Worm (Caenorhabditis elegans) whole organism, L1 larva: ENCODE data around the gene C04H5.7.

Experiments
- Y116A8C.19 ChIP-seq: sonication (generic microtip); optimal IDR thresholded peaks from 2 replicates; lab custom pipeline; 2016; ENCODE audit warnings: missing compliant biosample characterization, missing genetic modification characterization, borderline replicate concordance
- aha-1 ChIP-seq: fragments of 150-350 bp; optimal IDR thresholded peaks from 2 replicates; lab custom pipeline; 2014; ENCODE audit warnings: missing biosample characterization, missing genetic modification characterization
- alr-1 ChIP-seq: fragments of 200-800 bp; sonication (Bioruptor generic); optimal IDR thresholded peaks from 2 replicates; lab custom pipeline; 2018; ENCODE audit warnings: borderline replicate concordance, mild to moderate bottlenecking, missing genetic modification characterization, missing compliant biosample characterization
- ama-1 ChIP-seq: fragments of 150-350 bp; optimal IDR thresholded peaks from 2 replicates; lab custom pipeline; 2014
- blmp-1 ChIP-seq: fragments of 150-350 bp; optimal IDR thresholded peaks from 2 replicates; lab custom pipeline; 2014; ENCODE audit warnings: missing biosample characterization, missing genetic modification characterization
- ceh-82 ChIP-seq, 3 experiments: fragments of 150-350 bp in 1 of 3; sonication (generic microtip) in 2 of 3; optimal IDR thresholded peaks; 2 replicates each; lab custom pipeline; 2014 to 2017; ENCODE audit warnings: missing biosample characterization in 3 of 3, missing genetic modification characterization in 3 of 3
- ces-1 ChIP-seq: fragments of 150-350 bp; optimal IDR thresholded peaks from 2 replicates; lab custom pipeline; 2014; ENCODE audit warnings: missing biosample characterization, missing genetic modification reagents, missing genetic modification characterization
- dsc-1 ChIP-seq: sonication (generic microtip); optimal IDR thresholded peaks from 2 replicates; lab custom pipeline; 2016; ENCODE audit warnings: mild to moderate bottlenecking, missing genetic modification characterization, missing compliant biosample characterization
- efl-1 ChIP-seq, 4 experiments: fragments of 150-350 bp; optimal IDR thresholded peaks in 3 of 4; peaks in 1 of 4; 1 replicate in 1 of 4; 2 replicates in 3 of 4; lab custom pipeline; 2014; ENCODE audit warnings: missing biosample characterization in 2 of 4, missing genetic modification characterization in 2 of 4, missing genetic modification reagents in 2 of 4
- efl-3 ChIP-seq: fragments of 200-800 bp; sonication (Bioruptor generic); optimal IDR thresholded peaks from 2 replicates; lab custom pipeline; 2018; ENCODE audit warnings: mild to moderate bottlenecking, missing genetic modification characterization, missing compliant biosample characterization
- egl-13 ChIP-seq: sonication (generic microtip); optimal IDR thresholded peaks from 2 replicates; lab custom pipeline; 2016; ENCODE audit warnings: missing genotype, missing genetic modification reagents, missing genetic modification characterization, missing compliant biosample characterization
- ets-5 ChIP-seq: fragments of 200-800 bp; sonication (Bioruptor generic); IDR thresholded peaks from 2 replicates; pipeline ENCODE4 v1.3.6; 2022; ENCODE audit warnings: missing genetic modification characterization, missing compliant biosample characterization
- fos-1 ChIP-seq: fragments of 150-350 bp; optimal IDR thresholded peaks from 2 replicates; lab custom pipeline; 2014; ENCODE audit warnings: missing biosample characterization, missing genetic modification characterization
- grh-1 ChIP-seq: fragments of 200-800 bp; sonication (Bioruptor generic); IDR thresholded peaks from 2 replicates; pipeline ENCODE4 v1.3.6; 2022; ENCODE audit warnings: missing genetic modification reagents, missing genetic modification characterization, missing compliant biosample characterization
- hlh-17 ChIP-seq: fragments of 200-800 bp; sonication (Bioruptor generic); optimal IDR thresholded peaks from 2 replicates; lab custom pipeline; 2018; ENCODE audit warnings: missing genetic modification characterization, mild to moderate bottlenecking, missing compliant biosample characterization, moderate library complexity, borderline replicate concordance
- isw-1 ChIP-seq: fragments of 200-800 bp; sonication (Bioruptor generic); IDR thresholded peaks from 2 replicates; pipeline ENCODE4 v1.3.6; 2022; ENCODE audit warnings: missing genetic modification characterization, missing compliant biosample characterization
- lin-13 ChIP-seq: fragments of 150-350 bp; optimal IDR thresholded peaks from 2 replicates; lab custom pipeline; 2014; ENCODE audit warnings: missing biosample characterization, missing genetic modification reagents, missing genetic modification characterization
- lin-39 ChIP-seq: fragments of 150-350 bp; optimal IDR thresholded peaks from 2 replicates; lab custom pipeline; 2014; ENCODE audit warnings: missing biosample characterization, missing genetic modification reagents, missing genetic modification characterization
- lsy-2 ChIP-seq, 2 experiments: fragments of 150-350 bp; optimal IDR thresholded peaks; 2 replicates each; lab custom pipeline; 2014; ENCODE audit warnings: missing biosample characterization in 2 of 2, missing genetic modification characterization in 2 of 2
- mab-9 ChIP-seq: fragments of 200-800 bp; sonication (Bioruptor generic); IDR thresholded peaks from 2 replicates; pipeline ENCODE4 v1.3.6; 2022; ENCODE audit warnings: missing genetic modification reagents, missing genetic modification characterization, missing compliant biosample characterization
- mdl-1 ChIP-seq, 2 experiments: fragments of 150-350 bp; optimal IDR thresholded peaks; 2 replicates each; lab custom pipeline; 2014 to 2017; ENCODE audit warnings: missing biosample characterization in 2 of 2, missing genetic modification characterization in 2 of 2, inconsistent platforms in 1 of 2
- mep-1 ChIP-seq: fragments of 150-350 bp; optimal IDR thresholded peaks from 2 replicates; lab custom pipeline; 2014; ENCODE audit warnings: missing biosample characterization, missing genetic modification characterization
- nhr-237 ChIP-seq: fragments of 150-350 bp; optimal IDR thresholded peaks from 2 replicates; lab custom pipeline; 2014; ENCODE audit warnings: missing biosample characterization, missing genetic modification characterization
- nhr-28 ChIP-seq: fragments of 150-350 bp; optimal IDR thresholded peaks from 2 replicates; lab custom pipeline; 2014; ENCODE audit warnings: missing biosample characterization, missing genetic modification characterization
- nhr-47 ChIP-seq: sonication (generic microtip); optimal IDR thresholded peaks from 2 replicates; lab custom pipeline; 2016; ENCODE audit warnings: mild to moderate bottlenecking, missing genetic modification characterization, moderate library complexity, missing compliant biosample characterization
- nhr-71 ChIP-seq: sonication (generic microtip); optimal IDR thresholded peaks from 2 replicates; lab custom pipeline; 2016; ENCODE audit warnings: mild to moderate bottlenecking, missing genetic modification characterization, moderate library complexity, missing compliant biosample characterization
- nhr-77 ChIP-seq: fragments of 150-350 bp; optimal IDR thresholded peaks from 2 replicates; lab custom pipeline; 2014; ENCODE audit warnings: missing biosample characterization, missing genetic modification characterization
- nhr-84 ChIP-seq: sonication (generic microtip); optimal IDR thresholded peaks from 2 replicates; lab custom pipeline; 2017; ENCODE audit warnings: missing biosample characterization, missing genetic modification characterization
- nhr-85 ChIP-seq: sonication (generic microtip); peaks from one replicate; lab custom pipeline; 2016; ENCODE audit warnings: missing genetic modification characterization, inconsistent platforms, missing compliant biosample characterization
- pag-3 ChIP-seq: sonication (generic microtip); optimal IDR thresholded peaks from 2 replicates; lab custom pipeline; 2017; ENCODE audit warnings: missing genetic modification characterization, mild to moderate bottlenecking, missing compliant biosample characterization, antibody characterized with exemption, borderline replicate concordance; ENCODE audit not compliant: insufficient read depth
- pax-3 ChIP-seq: fragments of 200-800 bp; sonication (Bioruptor generic); optimal IDR thresholded peaks from 2 replicates; lab custom pipeline; 2018; ENCODE audit warnings: mild to moderate bottlenecking, missing genetic modification characterization, moderate library complexity, missing compliant biosample characterization
- pqm-1 ChIP-seq: sonication (generic microtip); optimal IDR thresholded peaks from 3 replicates; lab custom pipeline; 2017; ENCODE audit warnings: missing biosample characterization, missing genetic modification characterization
- snpc-4 ChIP-seq: fragments of 150-350 bp; optimal IDR thresholded peaks from 2 replicates; lab custom pipeline; 2014; ENCODE audit warnings: missing biosample characterization, missing genetic modification characterization
- snu-23 ChIP-seq: sonication (generic microtip); optimal IDR thresholded peaks from 2 replicates; lab custom pipeline; 2016; ENCODE audit warnings: missing genetic modification characterization, missing compliant biosample characterization
- sox-4 ChIP-seq: sonication (generic microtip); optimal IDR thresholded peaks from 2 replicates; lab custom pipeline; 2016; ENCODE audit warnings: missing genetic modification characterization, missing compliant biosample characterization
- sptf-1 ChIP-seq: fragments of 150-350 bp; optimal IDR thresholded peaks from 2 replicates; lab custom pipeline; 2014; ENCODE audit warnings: missing biosample characterization, missing genetic modification characterization
- sup-37 ChIP-seq: fragments of 200-800 bp; sonication (Bioruptor generic); optimal IDR thresholded peaks from 2 replicates; lab custom pipeline; 2018; ENCODE audit warnings: mild to moderate bottlenecking, missing genetic modification characterization, missing compliant biosample characterization
- swsn-7 ChIP-seq: sonication (generic microtip); optimal IDR thresholded peaks from 2 replicates; lab custom pipeline; 2016; ENCODE audit warnings: missing genetic modification characterization, missing compliant biosample characterization
- tlp-1 ChIP-seq: fragments of 150-350 bp; optimal IDR thresholded peaks from 2 replicates; lab custom pipeline; 2014; ENCODE audit warnings: missing biosample characterization, missing genetic modification characterization
- unc-130 ChIP-seq: fragments of 150-350 bp; optimal IDR thresholded peaks from 2 replicates; lab custom pipeline; 2017; ENCODE audit warnings: missing biosample characterization, missing genetic modification characterization, inconsistent platforms
- unc-30 ChIP-seq: sonication (generic microtip); optimal IDR thresholded peaks from 2 replicates; lab custom pipeline; 2017; ENCODE audit warnings: missing biosample characterization, missing genetic modification characterization
- unc-86 ChIP-seq: sonication (generic microtip); optimal IDR thresholded peaks from 2 replicates; lab custom pipeline; 2016; ENCODE audit warnings: missing genetic modification characterization, missing compliant biosample characterization
- unc-98 ChIP-seq: fragments of 200-800 bp; sonication (Bioruptor generic); IDR thresholded peaks from 2 replicates; pipeline ENCODE4 v1.3.6; 2022; ENCODE audit warnings: missing genetic modification characterization, missing compliant biosample characterization
- vab-15 ChIP-seq: sonication (generic microtip); optimal IDR thresholded peaks from 2 replicates; lab custom pipeline; 2017; ENCODE audit warnings: missing genotype, mild to moderate bottlenecking, missing genetic modification characterization, missing compliant biosample characterization
- zag-1 ChIP-seq: fragments of 150-350 bp; optimal IDR thresholded peaks from 2 replicates; lab custom pipeline; 2014; ENCODE audit warnings: missing biosample characterization, missing genetic modification characterization
- zip-4 ChIP-seq: fragments of 200-800 bp; sonication (Bioruptor generic); optimal IDR thresholded peaks from 2 replicates; lab custom pipeline; 2018; ENCODE audit warnings: mild to moderate bottlenecking, missing genetic modification characterization, moderate library complexity, missing compliant biosample characterization

C04H5.7 gene

ce11 chrII:14523645-14524223 is 14.0 kb upstream of the C04H5.7 start, which contains the start of gene pot-2:
TSS of gene pot-2 (plus strand) at chrII:14524173.
- TF ChIP-seq sptf-1 = no peak
- no peak for TF ChIP-seq unc-98
- no peak for TF ChIP-seq nhr-77
- no peak for TF ChIP-seq sup-37
- TF ChIP-seq dsc-1 = no peak
- TF ChIP-seq sox-4 (tag; lab: Kevin White, UChicago) = no peak
- TF ChIP-seq nhr-237 (tag; lab: Kevin White, UChicago) = no peak
- no peak for TF ChIP-seq unc-86 (tag; lab: Kevin White, UChicago)
- TF ChIP-seq alr-1 = no peak
- TF ChIP-seq isw-1 = no peak
- TF ChIP-seq lsy-2 (tag; optimal IDR thresholded peaks at IDR 0.05; lab: Kevin White, UChicago) = no peak
- no peak for TF ChIP-seq mdl-1 (tag; optimal IDR thresholded peaks at IDR 0.05; lab: Kevin White, UChicago)
- TF ChIP-seq zag-1 (tag; lab: Kevin White, UChicago) = no peak
- TF ChIP-seq blmp-1 (tag; lab: Kevin White, UChicago) = no peak
- TF ChIP-seq fos-1 (tag; lab: Kevin White, UChicago) = no peak
- no peak for TF ChIP-seq pqm-1 (tag; lab: Kevin White, UChicago)
- TF ChIP-seq lin-13 = no peak
- no peak for TF ChIP-seq pag-3

- no peak for TF ChIP-seq mab-9
- TF ChIP-seq nhr-84 (tag; lab: Kevin White, UChicago) = no peak
- TF ChIP-seq unc-130 (tag; lab: Kevin White, UChicago) = no peak
- TF ChIP-seq dsc-1 = no peak
- no peak for TF ChIP-seq vab-15
- no peak for TF ChIP-seq ama-1 (lab: Kevin White, UChicago)
- no peak for TF ChIP-seq aha-1 (tag; lab: Kevin White, UChicago)
- no peak for TF ChIP-seq tlp-1 (tag; lab: Kevin White, UChicago)
- TF ChIP-seq efl-3 (GFP tag; lab: Kevin White, UChicago) = no peak
- TF ChIP-seq nhr-47 = no peak
- TF ChIP-seq unc-86 (tag; lab: Kevin White, UChicago) = no peak
- no peak for TF ChIP-seq pax-3
- TF ChIP-seq hlh-17 (GFP tag; lab: Kevin White, UChicago) = no peak
Observed at ce11 chrII:14525013-14525412, 12.7 kb upstream of the C04H5.7 start, which contains the start of gene F57C2.4. TSS of gene F57C2.4 (plus strand) at chrII:14525313.

ce11 chrII:14527104-14527503 is 10.6 kb upstream of the C04H5.7 start:
- TF ChIP-seq efl-1 (optimal IDR thresholded peaks at IDR 0.05; lab: Kevin White, UChicago) = no peak
- TF ChIP-seq efl-1 (GFP tag; optimal IDR thresholded peaks at IDR 0.05 in 1 of 2; lab: Kevin White, UChicago) = peak in 1 of 2 experiments; percentile 57
- TF ChIP-seq egl-13 (tag; lab: Kevin White, UChicago) = no peak
- TF ChIP-seq, all 84 proteins: peak for 1

- TF ChIP-seq nhr-85 (tag; lab: Kevin White, UChicago) (peak; percentile 81), ces-1 (no peak), efl-1 (optimal IDR thresholded peaks at IDR 0.05; lab: Kevin White, UChicago) (peak; percentile 73), efl-1 (GFP tag; optimal IDR thresholded peaks at IDR 0.05 in 1 of 2; lab: Kevin White, UChicago) (peak; percentile 57 to 93), sox-4 (tag; lab: Kevin White, UChicago) (peak; percentile 68), sup-37 (no peak), mep-1 (tag; lab: Kevin White, UChicago) (peak; percentile 78), Y116A8C.19 (tag; lab: Kevin White, UChicago) (no peak), fos-1 (tag; lab: Kevin White, UChicago) (peak; percentile 54), swsn-7 (tag; lab: Kevin White, UChicago) (peak; percentile 62), sptf-1 (no peak), vab-15 (peak; percentile 89), snu-23 (peak; percentile 88), nhr-71 (peak; percentile 86), zip-4 (no peak), nhr-47 (peak; percentile 75), zag-1 (tag; lab: Kevin White, UChicago) (no peak), lin-39 (tag; lab: Kevin White, UChicago) (no peak), grh-1 (no peak), snpc-4 (tag; lab: Kevin White, UChicago) (peak; percentile 51), ets-5 (GFP tag; lab: Robert Waterston, UW) (no peak), pax-3 (peak; percentile 87), unc-30 (tag; lab: Kevin White, UChicago) (no peak), nhr-28 (no peak), isw-1 (peak; percentile 66), ceh-82 (tag; optimal IDR thresholded peaks at IDR 0.05; lab: Kevin White, UChicago) (peak in 1 of 3 experiments; percentile 51), unc-98 (peak; percentile 21; the same call in 1 of the 2 replicates)
Observed at ce11 chrII:14528233-14528802, 9.4 kb upstream of the C04H5.7 start, which contains the start of the genes F57C2.5 and spat-1. TSS of gene F57C2.5 (minus strand) at chrII:14528239. TSS of gene spat-1 (plus strand) at chrII:14528752.
